Fruit fly (Drosophila melanogaster) whole organism, prepupa: ENCODE measurements around the gene CG8483.

ENCODE experiments used
- Blimp-1 ChIP-seq: fragments of 200-800 bp; sonication (Bioruptor generic); optimal IDR thresholded peaks from 3 replicates; lab custom pipeline; 2017; ENCODE audit warnings: missing biosample characterization, missing genetic modification characterization, mild to moderate bottlenecking, moderate library complexity, missing genetic modification reagents
- CG15336 ChIP-seq: fragments of 200-800 bp; sonication (Bioruptor generic); IDR thresholded peaks from 2 replicates; pipeline ENCODE4 v1.3.6; 2022; ENCODE audit warnings: missing biosample characterization, missing genetic modification characterization
- CG6276 ChIP-seq: fragments of 200-800 bp; sonication (Bioruptor generic); optimal IDR thresholded peaks from 2 replicates; lab custom pipeline; 2017; ENCODE audit warnings: missing biosample characterization, mild to moderate bottlenecking, missing genetic modification characterization
- Ets21C ChIP-seq: fragments of 200-800 bp; sonication (Bioruptor generic); optimal IDR thresholded peaks from 3 replicates; lab custom pipeline; 2016; ENCODE audit warnings: missing biosample characterization, missing genetic modification characterization
- Gug ChIP-seq: fragments of 200-800 bp; sonication (Bioruptor generic); IDR thresholded peaks from 2 replicates; pipeline ENCODE4 v1.3.6; 2022; ENCODE audit warnings: missing biosample characterization, missing genetic modification characterization
- Hr38 ChIP-seq: sonication (Bioruptor generic); optimal IDR thresholded peaks from 2 replicates; lab custom pipeline; 2016; ENCODE audit warnings: missing biosample characterization, missing genetic modification characterization
- pdm3 ChIP-seq: fragments of 200-800 bp; sonication (Bioruptor generic); optimal IDR thresholded peaks from 3 replicates; lab custom pipeline; 2016; ENCODE audit warnings: missing biosample characterization, missing genetic modification characterization
- ss ChIP-seq, 2 experiments: fragments of 200-800 bp; sonication (Bioruptor generic); optimal IDR thresholded peaks; 2 replicates in 1 of 2; 3 replicates in 1 of 2; lab custom pipeline; 2017 to 2018; ENCODE audit warnings: mild to moderate bottlenecking in 2 of 2, missing biosample characterization in 2 of 2, missing genetic modification characterization in 2 of 2, moderate library complexity in 1 of 2
- svp ChIP-seq: fragments of 200-800 bp; sonication (Bioruptor generic); peaks from one replicate; lab custom pipeline; 2016; ENCODE audit warnings: missing biosample characterization, missing genetic modification characterization

DNA sequence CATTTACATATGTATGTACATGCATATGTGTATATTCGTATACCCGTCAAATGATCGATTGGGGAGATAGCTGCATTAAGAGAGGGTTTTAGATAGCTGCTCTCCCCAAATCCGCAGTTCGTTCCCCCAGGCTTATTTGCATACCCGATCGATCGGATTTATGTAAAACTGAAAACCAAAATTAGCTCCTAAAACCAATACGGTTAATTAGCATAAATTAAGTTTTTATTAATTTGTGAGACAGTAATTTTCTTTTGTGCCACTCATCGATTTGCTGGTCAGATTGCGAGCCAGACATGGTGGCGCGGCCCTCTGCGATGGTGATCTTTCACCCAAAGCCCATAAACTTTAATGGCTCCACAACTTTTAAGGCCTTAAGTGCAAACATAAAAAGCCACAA is 16.9 kb upstream of the CG8483 start:
- TF ChIP-seq Blimp-1 (GFP tag; lab: Kevin White, UChicago) (no peak), CG15336 (GFP tag; lab: Robert Waterston, UW) (no peak), pdm3 (GFP tag; lab: Kevin White, UChicago) (no peak), svp (no peak), Hr38 (GFP tag; lab: Kevin White, UChicago) (no peak), CG6276 (no peak), Ets21C (GFP tag; lab: Kevin White, UChicago) (no peak), ss (GFP tag; optimal IDR thresholded peaks at IDR 0.05; lab: Kevin White, UChicago) (no peak), Gug (no peak)
